Worm (Caenorhabditis elegans) whole organism, L3 larva: ENCODE results near the gene F58E2.2.

ENCODE experiments used
- ZK546.5 ChIP-seq: sonication (generic microtip); optimal IDR thresholded peaks from 2 replicates; lab custom pipeline; 2017; ENCODE audit warnings: missing biosample characterization, missing genetic modification characterization
- aly-2 ChIP-seq: fragments of 150-350 bp; optimal IDR thresholded peaks from 2 replicates; lab custom pipeline; 2014; ENCODE audit warnings: missing biosample characterization, missing genetic modification characterization
- ama-1 ChIP-seq: fragments of 150-350 bp; optimal IDR thresholded peaks from 2 replicates; lab custom pipeline; 2018
- ceh-16 ChIP-seq: sonication (generic microtip); optimal IDR thresholded peaks from 2 replicates; lab custom pipeline; 2017; ENCODE audit warnings: missing biosample characterization, missing genetic modification characterization
- ceh-28 ChIP-seq: fragments of 150-350 bp; optimal IDR thresholded peaks from 2 replicates; lab custom pipeline; 2014; ENCODE audit warnings: missing biosample characterization, missing genetic modification reagents, missing genetic modification characterization
- ceh-9 ChIP-seq: sonication (generic microtip); optimal IDR thresholded peaks from 2 replicates; lab custom pipeline; 2018; ENCODE audit warnings: missing biosample characterization, missing genetic modification characterization
- egl-27 ChIP-seq: sonication (generic microtip); optimal IDR thresholded peaks from 4 replicates; lab custom pipeline; 2017; ENCODE audit warnings: missing biosample characterization, missing genetic modification reagents, missing genetic modification characterization
- elt-1 ChIP-seq: fragments of 150-350 bp; optimal IDR thresholded peaks from 2 replicates; lab custom pipeline; 2014; ENCODE audit warnings: missing biosample characterization, missing genetic modification characterization
- elt-3 ChIP-seq, 3 experiments: fragments of 150-350 bp in 1 of 3; sonication (generic microtip) in 2 of 3; optimal IDR thresholded peaks; 2 replicates in 2 of 3; 4 replicates in 1 of 3; lab custom pipeline; 2014 to 2017; ENCODE audit warnings: missing biosample characterization in 3 of 3, missing genetic modification characterization in 3 of 3
- eor-1 ChIP-seq, 2 experiments: fragments of 150-350 bp; optimal IDR thresholded peaks; 2 replicates each; lab custom pipeline; 2014 to 2018; ENCODE audit warnings: missing biosample characterization in 2 of 2, missing genetic modification characterization in 2 of 2
- fkh-2 ChIP-seq: fragments of 150-350 bp; optimal IDR thresholded peaks from 2 replicates; lab custom pipeline; 2014; ENCODE audit warnings: missing biosample characterization, missing genetic modification reagents, missing genetic modification characterization
- fos-1 ChIP-seq: fragments of 150-350 bp; optimal IDR thresholded peaks from 2 replicates; lab custom pipeline; 2014; ENCODE audit warnings: missing biosample characterization, missing genetic modification characterization
- hmg-11 ChIP-seq: sonication (generic microtip); optimal IDR thresholded peaks from 2 replicates; lab custom pipeline; 2016; ENCODE audit warnings: missing genetic modification characterization, missing compliant biosample characterization
- lin-39 ChIP-seq: fragments of 150-350 bp; optimal IDR thresholded peaks from 2 replicates; lab custom pipeline; 2018; ENCODE audit warnings: missing biosample characterization, missing genetic modification reagents, missing genetic modification characterization
- lsy-12 ChIP-seq: sonication (generic microtip); optimal IDR thresholded peaks from 2 replicates; lab custom pipeline; 2016; ENCODE audit warnings: mild to moderate bottlenecking, missing genetic modification characterization, missing compliant biosample characterization
- mdl-1 ChIP-seq: fragments of 150-350 bp; optimal IDR thresholded peaks from 2 replicates; lab custom pipeline; 2014; ENCODE audit warnings: missing biosample characterization, missing genetic modification characterization
- mml-1 ChIP-seq: fragments of 150-350 bp; sonication (generic microtip); optimal IDR thresholded peaks from 3 replicates; lab custom pipeline; 2014; ENCODE audit warnings: missing biosample characterization, missing genetic modification characterization
- nfya-1 ChIP-seq: sonication (generic microtip); optimal IDR thresholded peaks from 2 replicates; lab custom pipeline; 2017; ENCODE audit warnings: missing genetic modification characterization, mild to moderate bottlenecking, missing compliant biosample characterization, antibody characterized with exemption, moderate library complexity; ENCODE audit not compliant: insufficient read depth
- nhr-11 ChIP-seq: fragments of 150-350 bp; optimal IDR thresholded peaks from 2 replicates; lab custom pipeline; 2014; ENCODE audit warnings: missing biosample characterization, missing genetic modification characterization
- nhr-23 ChIP-seq: fragments of 150-350 bp; optimal IDR thresholded peaks from 2 replicates; lab custom pipeline; 2014; ENCODE audit warnings: missing biosample characterization, missing genetic modification reagents, missing genetic modification characterization
- nhr-237 ChIP-seq: fragments of 150-350 bp; optimal IDR thresholded peaks from 2 replicates; lab custom pipeline; 2014; ENCODE audit warnings: missing biosample characterization, missing genetic modification characterization
- nhr-25 ChIP-seq: sonication (generic microtip); optimal IDR thresholded peaks from 2 replicates; lab custom pipeline; 2017; ENCODE audit warnings: missing biosample characterization, missing genetic modification characterization
- nhr-28 ChIP-seq: fragments of 150-350 bp; optimal IDR thresholded peaks from 2 replicates; lab custom pipeline; 2014; ENCODE audit warnings: missing biosample characterization, missing genetic modification characterization
- nhr-43 ChIP-seq: sonication (generic microtip); optimal IDR thresholded peaks from 2 replicates; lab custom pipeline; 2016; ENCODE audit warnings: mild to moderate bottlenecking, missing genetic modification characterization, missing compliant biosample characterization; ENCODE audit not compliant: poor library complexity, severe bottlenecking
- nhr-76 ChIP-seq: fragments of 150-350 bp; sonication (generic microtip); optimal IDR thresholded peaks from 5 replicates; lab custom pipeline; 2014; ENCODE audit warnings: missing biosample characterization, missing genetic modification characterization
- nhr-77 ChIP-seq: fragments of 150-350 bp; optimal IDR thresholded peaks from 2 replicates; lab custom pipeline; 2014; ENCODE audit warnings: missing biosample characterization, missing genetic modification characterization
- pqm-1 ChIP-seq: fragments of 150-350 bp; optimal IDR thresholded peaks from 2 replicates; lab custom pipeline; 2017; ENCODE audit warnings: missing biosample characterization, missing genetic modification characterization, inconsistent platforms
- sea-2 ChIP-seq: fragments of 150-350 bp; sonication (generic microtip); optimal IDR thresholded peaks from 4 replicates; lab custom pipeline; 2014; ENCODE audit warnings: missing biosample characterization, missing genetic modification reagents, missing genetic modification characterization
- skn-1 ChIP-seq: fragments of 150-350 bp; optimal IDR thresholded peaks from 2 replicates; lab custom pipeline; 2014; ENCODE audit warnings: missing biosample characterization, missing genetic modification characterization
- snpc-4 ChIP-seq: fragments of 150-350 bp; optimal IDR thresholded peaks from 2 replicates; lab custom pipeline; 2014; ENCODE audit warnings: missing biosample characterization, missing genetic modification characterization
- unc-39 ChIP-seq: sonication (generic microtip); optimal IDR thresholded peaks from 4 replicates; lab custom pipeline; 2017; ENCODE audit warnings: missing biosample characterization, missing genetic modification characterization
- unc-62 ChIP-seq: fragments of 150-350 bp; sonication (generic microtip); optimal IDR thresholded peaks from 4 replicates; lab custom pipeline; 2014; ENCODE audit warnings: missing biosample characterization, missing genetic modification reagents, missing genetic modification characterization
- ztf-11 ChIP-seq: fragments of 150-350 bp; optimal IDR thresholded peaks from 2 replicates; lab custom pipeline; 2014; ENCODE audit warnings: missing biosample characterization, missing genetic modification characterization
- ztf-4 ChIP-seq: fragments of 150-350 bp; optimal IDR thresholded peaks from 2 replicates; lab custom pipeline; 2014; ENCODE audit warnings: missing biosample characterization, missing genetic modification characterization

Gene F58E2.2

ce11 chrIV:3439354-3439753, 30.5 kb upstream of the F58E2.2 start, which contains the start of gene grd-3:
Gene grd-3 (plus strand): TSS chrIV:3439655.
- TF ChIP-seq eor-1 (tag; optimal IDR thresholded peaks at IDR 0.05; lab: Kevin White, UChicago) = no peak
- no peak for TF ChIP-seq ceh-9
- TF ChIP-seq nhr-25 = peak; percentile 78
- no peak for TF ChIP-seq ama-1 (lab: Kevin White, UChicago)
- peak; percentile 88 for TF ChIP-seq elt-1 (tag; lab: Kevin White, UChicago)
- no peak for TF ChIP-seq ztf-11 (tag; lab: Kevin White, UChicago)
- TF ChIP-seq pqm-1 = no peak
- no peak for TF ChIP-seq ceh-28
- TF ChIP-seq nhr-237 (tag; lab: Kevin White, UChicago) = no peak
- TF ChIP-seq skn-1 (tag; lab: Kevin White, UChicago) = no peak
- TF ChIP-seq nhr-77 (tag; lab: Kevin White, UChicago) = no peak
- TF ChIP-seq aly-2 (tag; lab: Kevin White, UChicago) = no peak
- TF ChIP-seq nhr-23 (tag; lab: Kevin White, UChicago) = peak; percentile 50
- TF ChIP-seq fkh-2 (tag; lab: Kevin White, UChicago) = no peak
- TF ChIP-seq, all 47 proteins: peak for 3

DNA sequence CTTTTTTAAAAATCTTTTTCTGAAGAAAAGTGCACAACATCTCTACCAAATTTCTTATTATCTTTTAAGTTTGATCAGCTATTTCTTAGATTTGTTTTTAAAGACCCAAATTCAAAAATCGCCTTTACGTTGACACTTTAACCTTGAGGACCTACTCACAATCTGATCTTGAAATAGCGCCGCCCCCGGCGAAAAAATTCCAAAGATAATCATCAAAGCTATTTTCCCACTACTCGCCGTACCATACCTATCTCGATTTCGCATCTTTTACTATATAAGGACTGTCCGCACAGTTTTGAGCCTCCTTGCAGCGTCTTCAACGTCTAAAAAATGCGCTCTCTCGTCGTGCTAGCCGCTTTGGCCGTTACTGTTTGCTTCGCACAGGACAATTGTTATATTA, 29.0 kb upstream of the F58E2.2 start, which contains the start of gene grd-10:
TSS of gene grd-10 (plus strand) at position 208 of the 400 bp plus-strand sequence.
- TF ChIP-seq pqm-1 (no peak), sea-2 (GFP tag; lab: Kevin White, UChicago) (no peak), mml-1 (tag; lab: Kevin White, UChicago) (no peak), elt-1 (tag; lab: Kevin White, UChicago) (peak; percentile 91), hmg-11 (tag; lab: Kevin White, UChicago) (no peak), elt-3 (tag; optimal IDR thresholded peaks at IDR 0.05; lab: Kevin White, UChicago) (no peak), nhr-25 (peak; percentile 19), nfya-1 (tag; lab: Kevin White, UChicago) (no peak), ztf-4 (no peak), aly-2 (tag; lab: Kevin White, UChicago) (no peak), lsy-12 (tag; lab: Kevin White, UChicago) (no peak), nhr-11 (tag; lab: Kevin White, UChicago) (no peak)

DNA sequence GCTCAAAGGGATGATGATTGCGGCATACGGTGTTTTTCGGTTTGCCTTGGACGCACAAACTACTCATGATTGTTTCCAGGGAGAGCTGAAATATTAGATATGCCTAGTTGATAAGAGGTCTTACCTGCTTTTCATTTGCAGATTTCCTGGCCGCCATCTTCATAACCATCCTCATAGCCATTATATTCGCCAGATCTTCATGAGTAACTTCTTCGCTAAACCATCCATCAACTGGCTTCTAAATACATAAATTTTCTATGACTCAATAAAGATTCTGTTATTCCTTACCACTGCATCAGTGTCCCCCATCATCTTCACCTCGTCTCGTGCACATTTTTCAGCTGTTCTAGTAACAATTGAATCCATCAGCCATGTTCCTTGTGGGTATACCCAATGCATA, 27.3 kb upstream of the F58E2.2 start:
- TF ChIP-seq ceh-28 (no peak), ZK546.5 (tag; lab: Kevin White, UChicago) (no peak), elt-1 (tag; lab: Kevin White, UChicago) (no peak)
- TF ChIP-seq, all 47 proteins: peak for 0

ce11 chrIV:3444101-3444500, 25.7 kb upstream of the F58E2.2 start, which contains the start of gene F09D12.2:
Gene F09D12.2 (minus strand): TSS chrIV:3444201.
- TF ChIP-seq ztf-4 = no peak
- TF ChIP-seq unc-39 (tag; lab: Kevin White, UChicago) = no peak
- no peak for TF ChIP-seq nhr-77 (tag; lab: Kevin White, UChicago)
- TF ChIP-seq nhr-43 (tag; lab: Kevin White, UChicago) = no peak
- no peak for TF ChIP-seq skn-1 (tag; lab: Kevin White, UChicago)
- no peak for TF ChIP-seq lsy-12 (tag; lab: Kevin White, UChicago)
- no peak for TF ChIP-seq mml-1 (tag; lab: Kevin White, UChicago)
- no peak for TF ChIP-seq lin-39 (tag; lab: Kevin White, UChicago)
- TF ChIP-seq unc-62 (GFP tag; lab: Kevin White, UChicago) = no peak
- no peak for TF ChIP-seq nhr-76
- no peak for TF ChIP-seq mdl-1 (tag; lab: Kevin White, UChicago)
- TF ChIP-seq ZK546.5 (tag; lab: Kevin White, UChicago) = no peak
- TF ChIP-seq fkh-2 (tag; lab: Kevin White, UChicago) = no peak
- TF ChIP-seq ceh-28 = no peak

- TF ChIP-seq hmg-11 (tag; lab: Kevin White, UChicago) = no peak
- TF ChIP-seq lsy-12 (tag; lab: Kevin White, UChicago) = no peak
- no peak for TF ChIP-seq ceh-9
- no peak for TF ChIP-seq fos-1 (tag; lab: Kevin White, UChicago)
- no peak for TF ChIP-seq nhr-28 (tag; lab: Kevin White, UChicago)
- no peak for TF ChIP-seq elt-3 (tag; optimal IDR thresholded peaks at IDR 0.05; lab: Kevin White, UChicago)
- TF ChIP-seq ceh-16 = no peak
- TF ChIP-seq sea-2 (GFP tag; lab: Kevin White, UChicago) = no peak
- no peak for TF ChIP-seq egl-27 (tag; lab: Kevin White, UChicago)
- TF ChIP-seq lin-39 (tag; lab: Kevin White, UChicago) = no peak
- no peak for TF ChIP-seq ztf-4
- TF ChIP-seq nhr-25 = no peak
- no peak for TF ChIP-seq aly-2 (tag; lab: Kevin White, UChicago)
- no peak for TF ChIP-seq unc-39 (tag; lab: Kevin White, UChicago)
- TF ChIP-seq mml-1 (tag; lab: Kevin White, UChicago) = no peak
- TF ChIP-seq snpc-4 (tag; lab: Kevin White, UChicago) = no peak
Measured at ce11 chrIV:3444614-3445013, 25.2 kb upstream of the F58E2.2 start, which contains the start of gene F58E2.5. Gene F58E2.5 (plus strand): TSS chrIV:3444914.
